Fruit fly (Drosophila melanogaster) whole organism: ENCODE data around the gene kirre.

Experiments used
- CG8478 ChIP-seq: fragments of >200 bp; optimal IDR thresholded peaks from 2 replicates; lab custom pipeline; 2018; ENCODE audit warnings: inconsistent platforms
- Dll ChIP-seq: fragments of >200 bp; optimal IDR thresholded peaks from 2 replicates; lab custom pipeline; 2017
- EcR ChIP-seq, 2 experiments: fragments of >200 bp; optimal IDR thresholded peaks; 2 replicates each; lab custom pipeline; 2017; ENCODE audit warnings: missing biosample characterization in 2 of 2, missing genetic modification characterization in 2 of 2, missing genetic modification reagents in 2 of 2
- pan ChIP-seq: fragments of >200 bp; optimal IDR thresholded peaks from 2 replicates; lab custom pipeline; 2017
- psq ChIP-seq: fragments of >200 bp; optimal IDR thresholded peaks from 2 replicates; lab custom pipeline; 2017
- usp ChIP-seq: fragments of >200 bp; optimal IDR thresholded peaks from 2 replicates; lab custom pipeline; 2017; ENCODE audit warnings: missing biosample characterization, missing genetic modification characterization, mixed read lengths

DNA sequence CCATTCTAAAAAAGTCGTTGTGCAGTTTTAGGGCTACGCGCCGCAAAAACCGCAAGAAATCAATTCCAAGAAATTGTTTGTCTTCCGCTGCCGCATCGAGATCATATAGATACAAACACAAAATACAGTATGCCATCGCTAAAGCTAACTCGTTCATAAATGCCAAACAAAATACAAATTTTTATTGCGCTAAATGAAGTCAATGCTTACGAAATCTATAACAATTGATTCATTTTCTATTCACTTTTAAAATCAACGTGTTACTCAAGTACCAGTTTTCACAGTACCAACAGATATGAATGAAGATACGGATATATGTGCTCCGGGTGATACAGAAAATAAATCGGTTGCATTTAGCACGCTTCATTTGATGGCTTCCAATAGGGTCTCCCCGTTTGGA lies 267.6 kb downstream of the kirre start:
- TF ChIP-seq EcR (GFP tag; optimal IDR thresholded peaks at IDR 0.05; lab: Kevin White, UChicago) (no peak), psq (lab: Kevin White, UChicago) (no peak), CG8478 (lab: Kevin White, UChicago) (no peak), pan (lab: Kevin White, UChicago) (no peak), Dll (lab: Kevin White, UChicago) (no peak), usp (GFP tag; lab: Kevin White, UChicago) (no peak)
